Fruit fly (Drosophila melanogaster): Measurements from ENCODE around the gene Trpgamma.

Trpgamma gene

dm6 chr2L:16715841-16716701, 39.6 kb upstream of the Trpgamma start, which contains the start of the genes Cyt-c-d and CG31808 (continued):
- peak; percentile 42 for TF ChIP-seq Hr38 (GFP tag; optimal IDR thresholded peaks at IDR 0.05)
- peak; percentile 82 to 98 for TF ChIP-seq salr (GFP tag; optimal IDR thresholded peaks at IDR 0.05)
- TF ChIP-seq CG9139 (GFP tag; optimal IDR thresholded peaks at IDR 0.05), result peak; percentile 84
- peak; percentile 95 for TF ChIP-seq vri (GFP tag; optimal IDR thresholded peaks at IDR 0.05)
- TF ChIP-seq spab (GFP tag; optimal IDR thresholded peaks at IDR 0.05), result peak; percentile 94
- peak; percentile 97 for TF ChIP-seq CG10631 (GFP tag; optimal IDR thresholded peaks at IDR 0.05)
- peak; percentile 97 for TF ChIP-seq CG6792 (GFP tag; optimal IDR thresholded peaks at IDR 0.05)
- peak; percentile 98 for TF ChIP-seq OdsH (GFP tag; optimal IDR thresholded peaks at IDR 0.05)
- peak; percentile 92 for TF ChIP-seq CG6808 (GFP tag; optimal IDR thresholded peaks at IDR 0.05)
- peak; percentile 88 for TF ChIP-seq Eip93F (GFP tag; optimal IDR thresholded peaks at IDR 0.05)
- TF ChIP-seq achi (GFP tag; optimal IDR thresholded peaks at IDR 0.05), result peak; percentile 97
- TF ChIP-seq Blimp-1 (GFP tag; optimal IDR thresholded peaks at IDR 0.05), result peak; percentile 85
- peak; percentile 92 for TF ChIP-seq CG1621 (tag; optimal IDR thresholded peaks at IDR 0.05)
- TF ChIP-seq CG4318 (GFP tag; optimal IDR thresholded peaks at IDR 0.05), result peak; percentile 98
- peak; percentile 94 for TF ChIP-seq Hr39 (GFP tag; optimal IDR thresholded peaks at IDR 0.05)
- TF ChIP-seq Hr4 (GFP tag; optimal IDR thresholded peaks at IDR 0.05), result peak; percentile 99
- TF ChIP-seq CG3032 (tag; optimal IDR thresholded peaks at IDR 0.05), result peak; percentile 94
- peak; percentile 88 for TF ChIP-seq CG8319 (GFP tag; optimal IDR thresholded peaks at IDR 0.05)
- TF ChIP-seq Smox (GFP tag; optimal IDR thresholded peaks at IDR 0.05), result peak; percentile 96
- TF ChIP-seq Sox102F (GFP tag; optimal IDR thresholded peaks at IDR 0.05), result peak; percentile 97
- peak; percentile 95 for TF ChIP-seq CG31627 (GFP tag; optimal IDR thresholded peaks at IDR 0.05)
- peak; percentile 97 for TF ChIP-seq cyc (GFP tag; optimal IDR thresholded peaks at IDR 0.05)
- peak; percentile 99 for TF ChIP-seq Lpt (GFP tag; optimal IDR thresholded peaks at IDR 0.05)
- TF ChIP-seq CG3919 (GFP tag; optimal IDR thresholded peaks at IDR 0.05), result peak; percentile 99
- peak; percentile 95 for TF ChIP-seq CG11762 (GFP tag; optimal IDR thresholded peaks at IDR 0.05; ENCODE audit: insufficient read depth)
- TF ChIP-seq CG7368 (GFP tag; optimal IDR thresholded peaks at IDR 0.05), result peak; percentile 95
- peak; percentile 97 for TF ChIP-seq Sox14 (GFP tag; optimal IDR thresholded peaks at IDR 0.05)
- TF ChIP-seq CG15336 (GFP tag; IDR thresholded peaks at IDR 0.05), result peak; percentile 100
- TF ChIP-seq dsx (GFP tag; optimal IDR thresholded peaks at IDR 0.05; ENCODE audit: poor library complexity, severe bottlenecking), result peak; percentile 93
- TF ChIP-seq CG6854 (GFP tag; optimal IDR thresholded peaks at IDR 0.05), result peak; percentile 93
- TF ChIP-seq CG8119 (GFP tag; IDR thresholded peaks at IDR 0.05), result peak; percentile 99
- TF ChIP-seq CG16779 (tag; optimal IDR thresholded peaks at IDR 0.05), result peak; percentile 95
- TF ChIP-seq ss (GFP tag; optimal IDR thresholded peaks at IDR 0.05), result peak; percentile 91
- peak; percentile 97 for TF ChIP-seq lz (GFP tag; optimal IDR thresholded peaks at IDR 0.05)
- peak; percentile 98 for TF ChIP-seq pdm3 (GFP tag; optimal IDR thresholded peaks at IDR 0.05)
- peak; percentile 97 for TF ChIP-seq Gug (GFP tag; IDR thresholded peaks at IDR 0.05)

dm6 chr2L:16715133-16715833, 38.8 kb upstream of the Trpgamma start:
- TF ChIP-seq fd59A (GFP tag; optimal IDR thresholded peaks at IDR 0.05) (no peak), dac (GFP tag; optimal IDR thresholded peaks at IDR 0.05) (no peak), fkh (GFP tag; optimal IDR thresholded peaks at IDR 0.05) (no peak), salr (GFP tag; optimal IDR thresholded peaks at IDR 0.05) (no peak), Lpt (GFP tag; optimal IDR thresholded peaks at IDR 0.05) (no peak), CG31627 (GFP tag; optimal IDR thresholded peaks at IDR 0.05) (no peak), CG6792 (GFP tag; optimal IDR thresholded peaks at IDR 0.05) (no peak), Eip93F (GFP tag; optimal IDR thresholded peaks at IDR 0.05) (no peak), CG10669 (GFP tag; optimal IDR thresholded peaks at IDR 0.05) (no peak), Eip78C (GFP tag) (no peak), CG9139 (GFP tag; optimal IDR thresholded peaks at IDR 0.05) (no peak), lz (GFP tag; optimal IDR thresholded peaks at IDR 0.05) (no peak), svp (GFP tag) (no peak)

Measured in whole organism, prepupa.